Fruit fly (Drosophila melanogaster) S2 (cell line): ENCODE data around the gene wor.

Source experiments
- CG8478 ChIP-seq: fragments of >200 bp; optimal IDR thresholded peaks from 2 replicates; lab custom pipeline; 2018
- CTCF ChIP-seq, 2 experiments: fragments of >200 bp; optimal IDR thresholded peaks; 2 replicates each; lab custom pipeline; 2018

dm6 chr2L:15462998-15463397 lies 37.6 kb upstream of the wor start:
- TF ChIP-seq CTCF (optimal IDR thresholded peaks at IDR 0.05; lab: Kevin White, UChicago) (no peak), CG8478 (lab: Kevin White, UChicago) (no peak)
